Worm (Caenorhabditis elegans): ENCODE measurements around the gene col-41.

The col-41 gene

ce11 chrX:15173303-15173904 lies 2.9 kb downstream of the col-41 start, which contains the start of gene ucr-2.2 (continued):
- TF ChIP-seq nhr-102 (tag; optimal IDR thresholded peaks at IDR 0.05): peak; percentile 84
- peak; percentile 87 for TF ChIP-seq nhr-77 (tag; optimal IDR thresholded peaks at IDR 0.05)
- peak in 1 of 2 experiments; percentile 88 for TF ChIP-seq lsy-2 (tag; optimal IDR thresholded peaks at IDR 0.05)
- peak; percentile 2 for TF ChIP-seq spr-3 (GFP tag; optimal IDR thresholded peaks at IDR 0.05)
- no peak for TF ChIP-seq D1046.2 (GFP tag; IDR thresholded peaks at IDR 0.05)
- TF ChIP-seq lin-15B (tag; optimal IDR thresholded peaks at IDR 0.05): no peak
- TF ChIP-seq nhr-11 (tag; optimal IDR thresholded peaks at IDR 0.05): peak; percentile 56
- peak; percentile 35 for TF ChIP-seq fkh-10 (GFP tag; optimal IDR thresholded peaks at IDR 0.05)
- TF ChIP-seq nhr-25 (tag; optimal IDR thresholded peaks at IDR 0.05; ENCODE audit: borderline replicate concordance, insufficient read depth): no peak
- TF ChIP-seq lin-13 (GFP tag; optimal IDR thresholded peaks at IDR 0.05): peak; percentile 61
- TF ChIP-seq unc-62 (GFP tag; optimal IDR thresholded peaks at IDR 0.05 in 1 of 2): peak in 1 of 2 experiments; percentile 93
- TF ChIP-seq unc-62 (tag; optimal IDR thresholded peaks at IDR 0.05): no peak
- no peak for TF ChIP-seq daf-16 (GFP tag; optimal IDR thresholded peaks at IDR 0.05)
- TF ChIP-seq daf-16 (tag; optimal IDR thresholded peaks at IDR 0.05): peak; percentile 75
- TF ChIP-seq Y5F2A.4 (GFP tag; optimal IDR thresholded peaks at IDR 0.05): no peak
- no peak for TF ChIP-seq unc-130 (GFP tag; optimal IDR thresholded peaks at IDR 0.05)
- TF ChIP-seq hmg-1.1 (GFP tag; IDR thresholded peaks at IDR 0.05): peak; percentile 91
- peak; percentile 74 for TF ChIP-seq mxl-3 (GFP tag; optimal IDR thresholded peaks at IDR 0.05)
- TF ChIP-seq mdl-1 (tag; optimal IDR thresholded peaks at IDR 0.05): peak in 1 of 2 experiments; percentile 41
- peak; percentile 91 for TF ChIP-seq hlh-11 (tag; optimal IDR thresholded peaks at IDR 0.05)
- TF ChIP-seq nhr-237 (tag; optimal IDR thresholded peaks at IDR 0.05): no peak
- peak; percentile 43; the same call in 1 of the 2 replicates for TF ChIP-seq T26A8.4 (GFP tag; IDR thresholded peaks at IDR 0.05)
- peak; percentile 78 for TF ChIP-seq lin-38 (GFP tag; IDR thresholded peaks at IDR 0.05)
- peak; percentile 91 for TF ChIP-seq nhr-42 (GFP tag; IDR thresholded peaks at IDR 0.05)
- TF ChIP-seq ZK546.5 (tag; optimal IDR thresholded peaks at IDR 0.05): no peak
- no peak for TF ChIP-seq T20F7.1 (GFP tag; optimal IDR thresholded peaks at IDR 0.05)
- TF ChIP-seq pqm-1 (tag; optimal IDR thresholded peaks at IDR 0.05): peak; percentile 45
- TF ChIP-seq dpl-1 (GFP tag; optimal IDR thresholded peaks at IDR 0.05): peak; percentile 83
- TF ChIP-seq Y105C5A.15 (GFP tag; IDR thresholded peaks at IDR 0.05): no peak
- TF ChIP-seq nhr-6 (tag; optimal IDR thresholded peaks at IDR 0.05): peak; percentile 88
- peak; percentile 68 for TF ChIP-seq zip-2 (tag; optimal IDR thresholded peaks at IDR 0.05)

- TF ChIP-seq lim-7 (GFP tag; IDR thresholded peaks at IDR 0.05) (no peak), nhr-42 (GFP tag; IDR thresholded peaks at IDR 0.05) (0 out of 2 replicates have a peak, but pooled peaks have one; percentile 64), Y5F2A.4 (GFP tag; optimal IDR thresholded peaks at IDR 0.05) (no peak), dmd-9 (GFP tag; IDR thresholded peaks at IDR 0.05) (no peak), snpc-4 (tag; optimal IDR thresholded peaks at IDR 0.05) (peak; percentile 69), Y48G9A.11 (GFP tag; IDR thresholded peaks at IDR 0.05) (no peak), daf-16 (GFP tag; optimal IDR thresholded peaks at IDR 0.05) (no peak), daf-16 (tag; optimal IDR thresholded peaks at IDR 0.05) (peak; percentile 37), egl-43 (GFP tag; IDR thresholded peaks at IDR 0.05) (no peak), arid-1 (GFP tag; conservative IDR thresholded peaks at IDR 0.05) (no peak), dmd-6 (GFP tag; IDR thresholded peaks at IDR 0.05) (no peak), jun-1 (tag; optimal IDR thresholded peaks at IDR 0.05) (no peak), dve-1 (tag; optimal IDR thresholded peaks at IDR 0.05; ENCODE audit: insufficient read depth) (peak; percentile 4), T26A8.4 (GFP tag; IDR thresholded peaks at IDR 0.05) (0 out of 2 replicates have a peak, but pooled peaks have one; percentile 19), tra-1 (GFP tag; IDR thresholded peaks at IDR 0.05) (no peak), nhr-41 (GFP tag; IDR thresholded peaks at IDR 0.05) (no peak), lin-29 (GFP tag; IDR thresholded peaks at IDR 0.05) (no peak), F44E2.7 (GFP tag; IDR thresholded peaks at IDR 0.05) (no peak), zfp-2 (tag; optimal IDR thresholded peaks at IDR 0.05) (no peak), sdz-12 (GFP tag; optimal IDR thresholded peaks at IDR 0.05) (no peak)
These were observed 5.3 kb downstream of the col-41 start for ce11 chrX:15170958-15171357.
